Fruit fly (Drosophila melanogaster) whole organism, wandering third instar larva: Measurements from ENCODE around the gene upSET.
A peak's percentile ranks its signal among the peaks of the same experiment; 100 is the strongest.

Experiments used
- Abd-B ChIP-seq: fragments of >200 bp; optimal IDR thresholded peaks from 2 replicates; lab custom pipeline; 2017; ENCODE audit warnings: missing biosample characterization, missing genetic modification characterization
- CG32264 ChIP-seq: fragments of 200-800 bp; sonication (Bioruptor generic); optimal IDR thresholded peaks from 2 replicates; lab custom pipeline; 2016; ENCODE audit warnings: missing biosample characterization, missing genetic modification characterization
- CG9705 ChIP-seq: fragments of 200-800 bp; sonication (Bioruptor generic); optimal IDR thresholded peaks from 2 replicates; lab custom pipeline; 2018; ENCODE audit warnings: missing biosample characterization, mild to moderate bottlenecking, missing genetic modification characterization
- CrebA ChIP-seq: fragments of 200-800 bp; sonication (Bioruptor generic); optimal IDR thresholded peaks from 2 replicates; lab custom pipeline; 2016; ENCODE audit warnings: missing biosample characterization, mild to moderate bottlenecking, missing genetic modification characterization, borderline replicate concordance
- Dfd ChIP-seq: fragments of >200 bp; optimal IDR thresholded peaks from 2 replicates; lab custom pipeline; 2017; ENCODE audit warnings: missing biosample characterization, missing genetic modification characterization
- Dif ChIP-seq: fragments of 200-275, 200-300 bp; sonication (Bioruptor generic); optimal IDR thresholded peaks from 2 replicates; lab custom pipeline; 2018; ENCODE audit warnings: missing biosample characterization, missing genetic modification characterization; ENCODE audit not compliant: partially characterized antibody
- GATAd ChIP-seq: sonication (Bioruptor generic); optimal IDR thresholded peaks from 2 replicates; lab custom pipeline; 2016; ENCODE audit warnings: missing biosample characterization, missing genetic modification characterization
- HLH106 ChIP-seq: fragments of 200-800 bp; optimal IDR thresholded peaks from 3 replicates; lab custom pipeline; 2019; ENCODE audit warnings: missing biosample characterization, mild to moderate bottlenecking, missing genetic modification characterization, moderate library complexity
- Hnf4 ChIP-seq: fragments of 200-800 bp; sonication (Bioruptor generic); optimal IDR thresholded peaks from 2 replicates; lab custom pipeline; 2016; ENCODE audit warnings: missing biosample characterization, mild to moderate bottlenecking, missing genetic modification characterization
- Hr78 ChIP-seq: fragments of >200 bp; optimal IDR thresholded peaks from 2 replicates; lab custom pipeline; 2017; ENCODE audit warnings: missing biosample characterization, missing genetic modification characterization
- Hr83 ChIP-seq: fragments of 200-300 bp; sonication (Bioruptor generic); optimal IDR thresholded peaks from 2 replicates; lab custom pipeline; 2016; ENCODE audit warnings: missing biosample characterization, mild to moderate bottlenecking, missing genetic modification characterization, moderate library complexity; ENCODE audit not compliant: poor library complexity, severe bottlenecking
- Jra ChIP-seq: sonication (Bioruptor generic); optimal IDR thresholded peaks from 2 replicates; lab custom pipeline; 2016; ENCODE audit warnings: missing biosample characterization, missing genetic modification characterization
- Mio ChIP-seq: sonication (Bioruptor generic); optimal IDR thresholded peaks from 2 replicates; lab custom pipeline; 2016; ENCODE audit warnings: missing biosample characterization, missing genetic modification characterization
- Myc ChIP-seq: fragments of >200 bp; optimal IDR thresholded peaks from 2 replicates; lab custom pipeline; 2017
- N ChIP-seq: fragments of >200 bp; optimal IDR thresholded peaks from 2 replicates; lab custom pipeline; 2018; ENCODE audit warnings: missing biosample characterization, missing external identifiers, missing genetic modification characterization
- OdsH ChIP-seq: fragments of 200-800 bp; sonication (Bioruptor generic); optimal IDR thresholded peaks from 2 replicates; lab custom pipeline; 2016; ENCODE audit warnings: missing biosample characterization, mild to moderate bottlenecking, missing genetic modification characterization
- Rel ChIP-seq, 2 experiments: fragments of 200-800 bp; sonication (Bioruptor generic) in 1 of 2; optimal IDR thresholded peaks; 2 replicates in 1 of 2; 3 replicates in 1 of 2; lab custom pipeline; 2016 to 2019; ENCODE audit warnings: mild to moderate bottlenecking in 2 of 2, missing biosample characterization in 2 of 2, missing genetic modification characterization in 2 of 2, moderate library complexity in 1 of 2
- Sp1 ChIP-seq: fragments of 200-800 bp; sonication (Bioruptor generic); optimal IDR thresholded peaks from 3 replicates; lab custom pipeline; 2019; ENCODE audit warnings: missing biosample characterization, mild to moderate bottlenecking, missing genetic modification characterization, moderate library complexity
- Vsx2 ChIP-seq: fragments of 200-300, 225-300 bp; sonication (Bioruptor generic); optimal IDR thresholded peaks from 2 replicates; lab custom pipeline; 2018; ENCODE audit warnings: missing biosample characterization, missing genetic modification characterization; ENCODE audit not compliant: partially characterized antibody
- br ChIP-seq: fragments of 200-800 bp; sonication (Bioruptor generic); optimal IDR thresholded peaks from 2 replicates; lab custom pipeline; 2016; ENCODE audit warnings: missing biosample characterization, missing genetic modification characterization
- brk ChIP-seq: fragments of 200-800 bp; sonication (Bioruptor generic); optimal IDR thresholded peaks from 2 replicates; lab custom pipeline; 2016; ENCODE audit warnings: missing biosample characterization, mild to moderate bottlenecking, missing genetic modification characterization
- dl ChIP-seq, 2 experiments: fragments of 175-275, 200-275 bp in 1 of 2; fragments of 200-275 bp in 1 of 2; sonication (Bioruptor generic); optimal IDR thresholded peaks; lab custom pipeline; 2018; ENCODE audit warnings: mild to moderate bottlenecking in 2 of 2, missing biosample characterization in 2 of 2, missing genetic modification characterization in 2 of 2, moderate library complexity in 2 of 2; ENCODE audit not compliant: partially characterized antibody in 2 of 2, insufficient read depth in 1 of 2
- dmrt93B ChIP-seq: fragments of 200-800 bp; sonication (Bioruptor generic); optimal IDR thresholded peaks from 2 replicates; lab custom pipeline; 2018; ENCODE audit warnings: missing biosample characterization, mild to moderate bottlenecking, missing genetic modification characterization
- dsf ChIP-seq: sonication (Bioruptor generic); optimal IDR thresholded peaks from 2 replicates; lab custom pipeline; 2016; ENCODE audit warnings: missing biosample characterization, missing genetic modification characterization, borderline replicate concordance
- ey ChIP-seq: fragments of 200-800 bp; sonication (Bioruptor generic); optimal IDR thresholded peaks from 2 replicates; lab custom pipeline; 2016; ENCODE audit warnings: missing biosample characterization, missing genetic modification characterization
- foxo ChIP-seq, 2 experiments: fragments of 200-800 bp; sonication (Bioruptor generic); optimal IDR thresholded peaks; 2 replicates in 1 of 2; 3 replicates in 1 of 2; lab custom pipeline; 2016 to 2017; ENCODE audit warnings: missing biosample characterization in 2 of 2, missing genetic modification characterization in 2 of 2
- fru ChIP-seq: fragments of 200-800 bp; sonication (Bioruptor generic); optimal IDR thresholded peaks from 3 replicates; lab custom pipeline; 2016; ENCODE audit warnings: missing biosample characterization, mild to moderate bottlenecking, missing genetic modification characterization
- h ChIP-seq: fragments of 200-800 bp; sonication (Bioruptor generic); optimal IDR thresholded peaks from 3 replicates; lab custom pipeline; 2016; ENCODE audit warnings: missing biosample characterization, mild to moderate bottlenecking, missing genetic modification characterization
- jim ChIP-seq: fragments of 175-275, 200-325 bp; sonication (Bioruptor generic); optimal IDR thresholded peaks from 2 replicates; lab custom pipeline; 2016; ENCODE audit warnings: missing biosample characterization, mild to moderate bottlenecking, missing genetic modification characterization
- lola ChIP-seq: fragments of >200 bp; optimal IDR thresholded peaks from 2 replicates; lab custom pipeline; 2017; ENCODE audit warnings: missing biosample characterization, missing genetic modification characterization
- pan ChIP-seq: fragments of >200 bp; optimal IDR thresholded peaks from 2 replicates; lab custom pipeline; 2017
- psq ChIP-seq: fragments of 200-800 bp; sonication (Bioruptor generic); optimal IDR thresholded peaks from 3 replicates; lab custom pipeline; 2017; ENCODE audit warnings: missing biosample characterization, mild to moderate bottlenecking, missing genetic modification characterization, moderate library complexity
- rgr ChIP-seq: fragments of 200-800 bp; sonication (Bioruptor generic); optimal IDR thresholded peaks from 3 replicates; lab custom pipeline; 2016; ENCODE audit warnings: missing biosample characterization, mild to moderate bottlenecking, missing genetic modification characterization
- sage ChIP-seq: fragments of 200-800 bp; sonication (Bioruptor generic); optimal IDR thresholded peaks from 2 replicates; lab custom pipeline; 2016; ENCODE audit warnings: missing biosample characterization, mild to moderate bottlenecking, missing genetic modification characterization
- sv ChIP-seq: fragments of 200-800 bp; sonication (Bioruptor generic); optimal IDR thresholded peaks from 3 replicates; lab custom pipeline; 2016; ENCODE audit warnings: missing biosample characterization, missing genetic modification characterization
- tai ChIP-seq: sonication (Bioruptor generic); optimal IDR thresholded peaks from 2 replicates; lab custom pipeline; 2016; ENCODE audit warnings: missing biosample characterization, missing genetic modification characterization
- usp ChIP-seq: fragments of >200 bp; optimal IDR thresholded peaks from 2 replicates; lab custom pipeline; 2017; ENCODE audit warnings: missing biosample characterization, missing genetic modification characterization
- woc ChIP-seq: sonication (Bioruptor generic); optimal IDR thresholded peaks from 2 replicates; lab custom pipeline; 2016; ENCODE audit warnings: missing biosample characterization, mild to moderate bottlenecking, missing genetic modification characterization

upSET gene

DNA sequence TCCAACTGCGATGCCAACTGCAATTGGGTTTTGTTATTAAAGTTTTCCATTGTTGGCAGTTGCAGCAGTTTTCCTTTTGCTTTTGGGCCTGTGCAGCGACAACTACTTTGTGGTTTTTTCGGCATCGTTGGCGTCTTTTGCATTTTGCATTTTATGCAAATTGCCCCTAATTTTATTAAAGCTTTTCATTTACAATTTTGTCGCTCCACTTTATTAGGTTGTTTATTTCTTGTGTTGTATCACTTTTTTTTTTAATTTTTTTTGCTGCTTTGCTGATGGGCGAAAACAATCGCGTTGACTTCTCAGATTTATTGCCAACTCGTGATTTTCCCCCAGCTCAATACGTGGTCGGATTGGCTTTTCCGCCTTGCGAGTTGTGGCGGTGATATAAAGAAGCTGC, 44.1 kb upstream of the upSET start:
- TF ChIP-seq dl (GFP tag; optimal IDR thresholded peaks at IDR 0.05; lab: Kevin White, UChicago; ENCODE audit: insufficient read depth in 1 of 2, partially characterized antibody in 2 of 2) (no peak), CG9705 (GFP tag; lab: Kevin White, UChicago) (no peak), Hr83 (no peak), dmrt93B (GFP tag; lab: Kevin White, UChicago) (no peak), dsf (no peak), foxo (GFP tag; optimal IDR thresholded peaks at IDR 0.05; lab: Kevin White, UChicago) (no peak), Dif (GFP tag; lab: Kevin White, UChicago) (no peak), pan (lab: Kevin White, UChicago) (no peak), Sp1 (no peak), Hr78 (no peak), N (GFP tag; lab: Kevin White, UChicago) (no peak), Rel (GFP tag; optimal IDR thresholded peaks at IDR 0.05; lab: Kevin White, UChicago) (no peak), Rel (tag; optimal IDR thresholded peaks at IDR 0.05; lab: Kevin White, UChicago) (no peak), usp (GFP tag; lab: Kevin White, UChicago) (no peak), rgr (GFP tag; lab: Kevin White, UChicago) (no peak), sv (GFP tag; lab: Kevin White, UChicago) (no peak), Hnf4 (GFP tag; lab: Kevin White, UChicago) (no peak), sage (GFP tag; lab: Kevin White, UChicago) (no peak), psq (GFP tag; lab: Kevin White, UChicago) (no peak), ey (GFP tag; lab: Kevin White, UChicago) (no peak)

DNA sequence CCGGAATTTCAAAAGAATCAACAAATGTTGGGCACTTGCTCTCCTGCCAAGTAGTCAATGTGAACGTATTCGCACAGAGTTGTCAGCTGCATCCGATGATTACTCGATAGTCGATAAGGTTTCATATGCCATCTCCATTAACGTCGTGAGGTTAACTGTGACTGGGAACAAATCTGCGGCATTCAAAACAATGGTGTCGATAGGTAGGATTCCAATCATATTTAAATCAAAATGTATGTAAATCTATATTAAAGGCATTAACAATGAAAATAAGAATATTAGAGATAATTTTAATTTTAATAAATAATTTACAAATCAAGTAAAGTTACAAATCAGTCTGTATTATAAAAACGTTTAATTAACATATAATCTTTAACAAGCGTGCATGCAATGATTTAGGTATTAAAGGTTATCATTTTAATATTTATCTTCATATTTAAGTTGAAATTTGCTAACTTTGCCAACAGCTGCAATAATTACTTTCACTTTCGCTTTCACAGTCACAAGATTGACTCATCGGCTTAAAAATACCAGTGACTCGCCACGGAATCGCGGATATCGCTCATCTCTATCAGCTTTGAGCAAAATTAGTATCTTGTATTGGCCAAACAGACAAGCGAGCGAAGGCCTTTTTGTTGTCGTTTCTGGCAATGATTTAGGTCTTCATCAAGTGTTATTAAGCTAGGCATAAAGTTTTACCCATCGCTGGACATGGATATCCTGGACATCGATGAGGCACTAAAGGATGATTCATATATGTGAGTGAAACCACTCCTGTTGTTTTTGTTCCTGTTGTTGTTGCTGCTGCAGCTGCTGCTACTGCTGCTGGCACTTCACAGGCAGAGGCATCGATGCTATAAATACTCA, 37.1 kb upstream of the upSET start, which contains the start of the genes Meics, Nxf3 and ssp2:
Gene Meics, minus strand, starts transcription at position 68 of the 867 bp plus-strand sequence.
Gene Nxf3, plus strand, starts transcription at position 569 of the 867 bp plus-strand sequence.
Gene ssp2, plus strand, starts transcription at position 569 of the 867 bp plus-strand sequence.
- TF ChIP-seq Dfd (no peak), N (GFP tag; lab: Kevin White, UChicago) (no peak), h (GFP tag; lab: Kevin White, UChicago) (no peak), jim (GFP tag; lab: Kevin White, UChicago) (peak; percentile 69), Dif (GFP tag; lab: Kevin White, UChicago) (no peak), woc (GFP tag; lab: Kevin White, UChicago) (peak; percentile 35), ey (GFP tag; lab: Kevin White, UChicago) (peak; percentile 20), brk (no peak), HLH106 (tag; lab: Kevin White, UChicago) (no peak), CrebA (GFP tag; lab: Kevin White, UChicago) (no peak), GATAd (GFP tag; lab: Kevin White, UChicago) (no peak), Hnf4 (GFP tag; lab: Kevin White, UChicago) (no peak), dmrt93B (GFP tag; lab: Kevin White, UChicago) (peak; percentile 14), sage (GFP tag; lab: Kevin White, UChicago) (peak; percentile 7), Hr83 (peak; percentile 91), foxo (GFP tag; optimal IDR thresholded peaks at IDR 0.05; lab: Kevin White, UChicago) (no peak), psq (GFP tag; lab: Kevin White, UChicago) (no peak), pan (lab: Kevin White, UChicago) (no peak), fru (GFP tag; lab: Kevin White, UChicago) (no peak), dl (GFP tag; optimal IDR thresholded peaks at IDR 0.05; lab: Kevin White, UChicago; ENCODE audit: insufficient read depth in 1 of 2, partially characterized antibody in 2 of 2) (no peak), usp (GFP tag; lab: Kevin White, UChicago) (no peak), Hr78 (no peak), Mio (GFP tag; lab: Kevin White, UChicago) (no peak), tai (GFP tag; lab: Kevin White, UChicago) (no peak), OdsH (GFP tag; lab: Kevin White, UChicago) (no peak), sv (GFP tag; lab: Kevin White, UChicago) (no peak), rgr (GFP tag; lab: Kevin White, UChicago) (no peak), lola (no peak), Vsx2 (GFP tag; lab: Kevin White, UChicago) (no peak), Sp1 (no peak), CG9705 (GFP tag; lab: Kevin White, UChicago) (no peak), Myc (lab: Kevin White, UChicago) (peak; percentile 21), CG32264 (GFP tag; lab: Kevin White, UChicago) (no peak), dsf (no peak), Jra (GFP tag; lab: Kevin White, UChicago) (peak; percentile 48), Abd-B (GFP tag; lab: Kevin White, UChicago) (no peak), Rel (GFP tag; optimal IDR thresholded peaks at IDR 0.05; lab: Kevin White, UChicago) (no peak), Rel (tag; optimal IDR thresholded peaks at IDR 0.05; lab: Kevin White, UChicago) (no peak), br (no peak)
